Worm (Caenorhabditis elegans) whole organism, midembryonic: ENCODE results near the gene W02B12.1.

Experiments
- T22C8.4 ChIP-seq: fragments of 200-800 bp; sonication (Bioruptor generic); IDR thresholded peaks from 2 replicates; pipeline ENCODE4 v1.3.6; 2022; ENCODE audit warnings: missing genetic modification characterization, missing compliant biosample characterization
- cog-1 ChIP-seq: sonication (generic microtip); optimal IDR thresholded peaks from 2 replicates; lab custom pipeline; 2016; ENCODE audit warnings: missing genetic modification characterization, missing compliant biosample characterization
- flt-1 ChIP-seq: fragments of 200-800 bp; sonication (Bioruptor generic); IDR thresholded peaks from 2 replicates; pipeline ENCODE4 v1.3.6; 2022; ENCODE audit warnings: missing genetic modification characterization, missing compliant biosample characterization
- klf-2 ChIP-seq: fragments of 200-800 bp; sonication (Bioruptor generic); conservative IDR thresholded peaks from 2 replicates; pipeline ENCODE4 v1.3.6; 2022; ENCODE audit warnings: missing genetic modification reagents, missing genetic modification characterization, missing compliant biosample characterization
- med-1 ChIP-seq: sonication (generic microtip); optimal IDR thresholded peaks from 2 replicates; lab custom pipeline; 2017; ENCODE audit warnings: missing genetic modification characterization, mild to moderate bottlenecking, missing compliant biosample characterization, antibody characterized with exemption, missing genetic modification reagents; ENCODE audit not compliant: insufficient read depth
- ztf-23 ChIP-seq: fragments of 200-800 bp; sonication (Bioruptor generic); IDR thresholded peaks from 2 replicates; pipeline ENCODE4 v1.3.6; 2022; ENCODE audit warnings: missing genetic modification reagents, missing genetic modification characterization, missing compliant biosample characterization
- ztf-29 ChIP-seq: fragments of 200-800 bp; sonication (Bioruptor generic); IDR thresholded peaks from 2 replicates; pipeline ENCODE4 v1.3.6; 2022; ENCODE audit warnings: missing genetic modification reagents, missing genetic modification characterization, missing compliant biosample characterization

DNA sequence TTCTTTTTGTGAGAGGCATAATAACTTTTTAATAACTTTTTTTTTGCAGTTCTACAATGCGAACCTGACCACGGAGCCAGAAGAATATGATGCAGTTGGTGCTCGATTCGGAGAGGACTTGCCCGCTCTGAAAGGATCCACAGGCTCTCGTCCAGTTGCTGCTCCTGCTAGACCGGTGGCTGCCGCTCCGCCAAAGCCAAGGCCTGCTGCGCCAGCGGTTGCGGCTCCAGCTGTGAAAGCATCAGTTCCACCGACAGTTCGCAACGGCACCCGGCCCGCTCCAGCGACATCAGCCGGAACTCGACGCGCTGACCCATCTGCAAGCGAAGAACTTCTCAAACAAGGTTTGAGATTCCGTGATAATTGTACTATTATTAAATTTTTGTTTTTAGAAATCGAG is 5.7 kb upstream of the W02B12.1 start:
- TF ChIP-seq flt-1 (GFP tag; lab: Robert Waterston, UW) (no peak), cog-1 (tag; lab: Kevin White, UChicago) (no peak), ztf-29 (GFP tag; lab: Robert Waterston, UW) (no peak), med-1 (GFP tag; lab: Kevin White, UChicago) (no peak), ztf-23 (GFP tag; lab: Robert Waterston, UW) (no peak), klf-2 (GFP tag; lab: Robert Waterston, UW) (no peak), T22C8.4 (GFP tag; lab: Robert Waterston, UW) (no peak)
